Worm (Caenorhabditis elegans): ENCODE results near the gene gtf-2H1.

- TF ChIP-seq eyg-1 (tag; optimal IDR thresholded peaks at IDR 0.05) (no peak), nfya-1 (tag; optimal IDR thresholded peaks at IDR 0.05) (no peak), ama-1 (optimal IDR thresholded peaks at IDR 0.05) (no peak)
Observed at ce11 chrIV:204998-205397, 26.6 kb downstream of the gtf-2H1 start, which contains the start of gene coa-1.

Measured in whole organism, late embryonic.